Worm (Caenorhabditis elegans): ENCODE results near the gene Y32F6B.1.

Gene Y32F6B.1

ce11 chrV:10485389-10485788 is 849 bp upstream of the Y32F6B.1 start:
- TF ChIP-seq mel-28 (tag; optimal IDR thresholded peaks at IDR 0.05; ENCODE audit: borderline replicate concordance) (no peak), nhr-80 (tag; optimal IDR thresholded peaks at IDR 0.05) (peak; percentile 80)

- TF ChIP-seq nhr-80 (tag; optimal IDR thresholded peaks at IDR 0.05) (peak; percentile 85), aptf-3 (GFP tag; IDR thresholded peaks at IDR 0.05) (no peak), lin-35 (GFP tag; optimal IDR thresholded peaks at IDR 0.05) (no peak), F23B12.7 (tag; optimal IDR thresholded peaks at IDR 0.05; ENCODE audit: insufficient read depth) (no peak), hlh-12 (tag; optimal IDR thresholded peaks at IDR 0.05) (no peak)
Observed at ce11 chrV:10483995-10484394, 545 bp downstream of the Y32F6B.1 start.

- no peak for TF ChIP-seq him-1 (tag; optimal IDR thresholded peaks at IDR 0.05)
- no peak for TF ChIP-seq rcor-1 (GFP tag; IDR thresholded peaks at IDR 0.05)
- TF ChIP-seq Y79H2A.3 (GFP tag; conservative IDR thresholded peaks at IDR 0.05), result no peak
- no peak for TF ChIP-seq chd-7 (tag; optimal IDR thresholded peaks at IDR 0.05)
- no peak for TF ChIP-seq lin-35 (GFP tag; optimal IDR thresholded peaks at IDR 0.05)
- TF ChIP-seq nhr-80 (tag; optimal IDR thresholded peaks at IDR 0.05), result peak; percentile 55
- 0 out of 2 replicates have a peak, but pooled peaks have one; percentile 19 for TF ChIP-seq B0336.3 (GFP tag; IDR thresholded peaks at IDR 0.05)
- no peak for TF ChIP-seq unc-62 (GFP tag; optimal IDR thresholded peaks at IDR 0.05)
- TF ChIP-seq F33H1.4 (GFP tag; IDR thresholded peaks at IDR 0.05), result no peak
- no peak for TF ChIP-seq F22D6.2 (tag; optimal IDR thresholded peaks at IDR 0.05)
- TF ChIP-seq ceh-27 (GFP tag; optimal IDR thresholded peaks at IDR 0.05), result no peak
- no peak for TF ChIP-seq nfyb-1 (GFP tag; IDR thresholded peaks at IDR 0.05)
- TF ChIP-seq pbrm-1 (GFP tag; IDR thresholded peaks at IDR 0.05), result no peak
- no peak for TF ChIP-seq ceh-40 (GFP tag; IDR thresholded peaks at IDR 0.05)
- no peak for TF ChIP-seq bed-2 (GFP tag; IDR thresholded peaks at IDR 0.05)
- peak in 1 of 2 experiments; percentile 27 for TF ChIP-seq let-607 (tag; optimal IDR thresholded peaks at IDR 0.05)
- TF ChIP-seq F55B11.4 (tag; optimal IDR thresholded peaks at IDR 0.05; ENCODE audit: borderline replicate concordance, insufficient read depth), result no peak
- TF ChIP-seq hmg-20 (GFP tag; IDR thresholded peaks at IDR 0.05), result no peak
- no peak for TF ChIP-seq athp-1 (tag; optimal IDR thresholded peaks at IDR 0.05)
- no peak for TF ChIP-seq rec-8 (tag; optimal IDR thresholded peaks at IDR 0.05)
- no peak for TF ChIP-seq cebp-1 (GFP tag; IDR thresholded peaks at IDR 0.05)
- TF ChIP-seq cebp-1 (tag; optimal IDR thresholded peaks at IDR 0.05), result peak; percentile 13
- TF ChIP-seq snpc-3.4 (tag; optimal IDR thresholded peaks at IDR 0.05), result no peak
- TF ChIP-seq dpff-1 (tag; optimal IDR thresholded peaks at IDR 0.05), result no peak
- no peak for TF ChIP-seq efl-1 (GFP tag; optimal IDR thresholded peaks at IDR 0.05)
- no peak for TF ChIP-seq ccch-3 (GFP tag; optimal IDR thresholded peaks at IDR 0.05)
- TF ChIP-seq dox-1 (GFP tag; IDR thresholded peaks at IDR 0.05), result peak; percentile 47
- TF ChIP-seq madf-10 (tag; optimal IDR thresholded peaks at IDR 0.05), result no peak
- TF ChIP-seq mxl-1 (tag; optimal IDR thresholded peaks at IDR 0.05), result no peak
Observed at ce11 chrV:10478097-10478828, 6.3 kb downstream of the Y32F6B.1 start, which contains the start of the genes crp-1 and Y32F6B.9. TSS of gene crp-1 (plus strand) at chrV:10478564. TSS of gene Y32F6B.9 (plus strand) at chrV:10478699.

- TF ChIP-seq zfh-2 (GFP tag; conservative IDR thresholded peaks at IDR 0.05) (no peak), somi-1 (GFP tag; optimal IDR thresholded peaks at IDR 0.05) (no peak), let-607 (tag; optimal IDR thresholded peaks at IDR 0.05) (no peak), lin-40 (tag; optimal IDR thresholded peaks at IDR 0.05) (no peak), lsy-27 (tag; optimal IDR thresholded peaks at IDR 0.05; ENCODE audit: borderline replicate concordance, insufficient read depth) (no peak), hrde-1 (tag; optimal IDR thresholded peaks at IDR 0.05; ENCODE audit: borderline replicate concordance) (no peak), chd-7 (tag; optimal IDR thresholded peaks at IDR 0.05) (no peak), F10E7.11 (tag; optimal IDR thresholded peaks at IDR 0.05) (no peak), ZK185.1 (tag; optimal IDR thresholded peaks at IDR 0.05; ENCODE audit: poor library complexity, severe bottlenecking) (peak; percentile 8), B0035.1 (tag; optimal IDR thresholded peaks at IDR 0.05) (peak; percentile 15), nhr-27 (tag; optimal IDR thresholded peaks at IDR 0.05) (no peak), bed-2 (GFP tag; IDR thresholded peaks at IDR 0.05) (no peak), ceh-27 (GFP tag; optimal IDR thresholded peaks at IDR 0.05) (peak; percentile 4)
Observed at ce11 chrV:10476864-10477443, 7.6 kb downstream of the Y32F6B.1 start.

All from whole organism, young adult.